Fruit fly (Drosophila melanogaster) whole organism, embryonic: ENCODE results near the gene CG9107.

Experiments
- CG11560 ChIP-seq: fragments of 200-800 bp; sonication (Bioruptor generic); IDR thresholded peaks from 3 replicates; pipeline ENCODE4 v1.3.6; 2022; ENCODE audit warnings: missing biosample characterization, missing genetic modification characterization
- CG12104 ChIP-seq: fragments of 200-800 bp; sonication (Bioruptor generic); optimal IDR thresholded peaks from 3 replicates; lab custom pipeline; 2016; ENCODE audit warnings: missing biosample characterization, missing genetic modification characterization
- CG12299 ChIP-seq: fragments of 200-800 bp; sonication (Bioruptor generic); optimal IDR thresholded peaks from 2 replicates; lab custom pipeline; 2018; ENCODE audit warnings: missing biosample characterization, mild to moderate bottlenecking, missing genetic modification characterization
- CG14667 ChIP-seq: fragments of 200-800 bp; sonication (Bioruptor generic); IDR thresholded peaks from 2 replicates; pipeline ENCODE4 v1.3.6; 2022; ENCODE audit warnings: missing biosample characterization, missing genetic modification characterization
- CG14965 ChIP-seq: fragments of 200-800 bp; sonication (Bioruptor generic); optimal IDR thresholded peaks from 2 replicates; lab custom pipeline; 2016; ENCODE audit warnings: missing biosample characterization, missing genetic modification characterization, borderline replicate concordance
- CG17361 ChIP-seq: fragments of 200-800 bp; sonication (Bioruptor generic); IDR thresholded peaks from 3 replicates; pipeline ENCODE4 v1.3.6; 2022; ENCODE audit warnings: missing biosample characterization, missing genetic modification characterization
- CG2889 ChIP-seq: fragments of 200-800 bp; sonication (Bioruptor generic); IDR thresholded peaks from 3 replicates; pipeline ENCODE4 v1.3.6; 2022; ENCODE audit warnings: missing biosample characterization, missing genetic modification characterization
- CG30020 ChIP-seq: fragments of 200-800 bp; optimal IDR thresholded peaks from 2 replicates; lab custom pipeline; 2019; ENCODE audit warnings: missing biosample characterization, mild to moderate bottlenecking, missing genetic modification characterization, moderate library complexity
- CG31441 ChIP-seq: fragments of 200-800 bp; sonication (Bioruptor generic); IDR thresholded peaks from 2 replicates; pipeline ENCODE4 v1.3.6; 2022; ENCODE audit warnings: missing biosample characterization, missing genetic modification characterization
- CG3726 ChIP-seq: fragments of 200-800 bp; sonication (Bioruptor generic); IDR thresholded peaks from 3 replicates; pipeline ENCODE4, ENCODE4 v1.3.6; 2022; ENCODE audit warnings: missing biosample characterization, missing genetic modification characterization
- CG3838 ChIP-seq: fragments of 200-800 bp; sonication (Bioruptor generic); optimal IDR thresholded peaks from 3 replicates; lab custom pipeline; 2016; ENCODE audit warnings: missing biosample characterization, missing genetic modification characterization
- CG4328 ChIP-seq: fragments of 200-800 bp; sonication (Bioruptor generic); optimal IDR thresholded peaks from 3 replicates; lab custom pipeline; 2017; ENCODE audit warnings: missing biosample characterization, missing genetic modification reagents, missing genetic modification characterization
- CG43689 ChIP-seq: fragments of 200-800 bp; sonication (Bioruptor generic); IDR thresholded peaks from 2 replicates; pipeline ENCODE4 v1.3.6; 2022; ENCODE audit warnings: missing biosample characterization, missing genetic modification characterization
- CG4820 ChIP-seq: fragments of 200-800 bp; sonication (Bioruptor generic); optimal IDR thresholded peaks from 3 replicates; lab custom pipeline; 2016; ENCODE audit warnings: missing biosample characterization, missing genetic modification characterization
- CG6175 ChIP-seq: fragments of 200-800 bp; sonication (Bioruptor generic); IDR thresholded peaks from 3 replicates; pipeline ENCODE4 v1.3.6; 2022; ENCODE audit warnings: missing biosample characterization, missing genetic modification characterization
- CG6689 ChIP-seq: fragments of 200-800 bp; sonication (Bioruptor generic); IDR thresholded peaks from 2 replicates; pipeline ENCODE4 v1.3.6; 2022; ENCODE audit warnings: missing biosample characterization, missing genetic modification characterization
- CG7839 ChIP-seq: fragments of 200-800 bp; sonication (Bioruptor generic); optimal IDR thresholded peaks from 3 replicates; lab custom pipeline; 2018; ENCODE audit warnings: missing biosample characterization, mild to moderate bottlenecking, missing genetic modification characterization, moderate library complexity
- E2f2 ChIP-seq: fragments of 200-800 bp; sonication (Bioruptor generic); IDR thresholded peaks from 2 replicates; pipeline ENCODE4 v1.3.6; 2022; ENCODE audit warnings: missing biosample characterization, missing genetic modification characterization
- Fer3 ChIP-seq: fragments of 200-800 bp; sonication (Bioruptor generic); optimal IDR thresholded peaks from 2 replicates; lab custom pipeline; 2018; ENCODE audit warnings: missing biosample characterization, mild to moderate bottlenecking, missing genetic modification characterization, moderate library complexity
- GATAe ChIP-seq: fragments of 200-800 bp; sonication (Bioruptor generic); conservative IDR thresholded peaks from 2 replicates; pipeline ENCODE4 v1.3.6; 2022; ENCODE audit warnings: missing biosample characterization, missing genetic modification characterization
- HLH54F ChIP-seq: fragments of 200-800 bp; sonication (Bioruptor generic); optimal IDR thresholded peaks from 3 replicates; lab custom pipeline; 2016; ENCODE audit warnings: missing biosample characterization, missing genetic modification characterization
- Mes4 ChIP-seq: fragments of 200-800 bp; sonication (Bioruptor generic); optimal IDR thresholded peaks from 2 replicates; lab custom pipeline; 2016; ENCODE audit warnings: missing biosample characterization, missing genetic modification characterization
- Poxn ChIP-seq: fragments of 200-800 bp; sonication (Bioruptor generic); IDR thresholded peaks from 2 replicates; pipeline ENCODE4 v1.3.6; 2022; ENCODE audit warnings: missing biosample characterization, missing genetic modification characterization
- Ravus ChIP-seq: fragments of 200-800 bp; sonication (Bioruptor generic); IDR thresholded peaks from 2 replicates; pipeline ENCODE4 v1.3.6; 2022; ENCODE audit warnings: missing biosample characterization, missing genetic modification characterization
- Sin3A ChIP-seq: fragments of >200 bp; optimal IDR thresholded peaks from 2 replicates; lab custom pipeline; 2018
- Six4 ChIP-seq: fragments of 200-800 bp; sonication (Bioruptor generic); optimal IDR thresholded peaks from 2 replicates; lab custom pipeline; 2016; ENCODE audit warnings: missing biosample characterization, missing genetic modification characterization
- Sox102F ChIP-seq: fragments of 200-800 bp; sonication (Bioruptor generic); optimal IDR thresholded peaks from 2 replicates; lab custom pipeline; 2018; ENCODE audit warnings: missing biosample characterization, mild to moderate bottlenecking, missing genetic modification characterization, moderate library complexity
- Taf1 ChIP-seq: fragments of 200-800 bp; sonication (Bioruptor generic); IDR thresholded peaks from 2 replicates; pipeline ENCODE4 v1.3.6; 2022; ENCODE audit warnings: missing biosample characterization, missing genetic modification characterization
- Vsx1 ChIP-seq: fragments of 200-800 bp; sonication (Bioruptor generic); optimal IDR thresholded peaks from 2 replicates; lab custom pipeline; 2017; ENCODE audit warnings: missing biosample characterization, mild to moderate bottlenecking, missing genetic modification characterization, missing genetic modification reagents
- bab2 ChIP-seq: fragments of 200-800 bp; sonication (Bioruptor generic); optimal IDR thresholded peaks from 2 replicates; lab custom pipeline; 2016; ENCODE audit warnings: missing biosample characterization, missing genetic modification characterization
- chif ChIP-seq, 2 experiments: fragments of 200-800 bp; sonication (Bioruptor generic); optimal IDR thresholded peaks; 3 replicates each; lab custom pipeline; 2016; ENCODE audit warnings: missing biosample characterization in 2 of 2, missing genetic modification characterization in 2 of 2
- chinmo ChIP-seq: fragments of 200-800 bp; sonication (Bioruptor generic); IDR thresholded peaks from 4 replicates; pipeline ENCODE4 v1.3.6; 2022; ENCODE audit warnings: missing biosample characterization, missing genetic modification characterization; ENCODE audit not compliant: partially characterized antibody
- ems ChIP-seq: fragments of 200-800 bp; sonication (Bioruptor generic); optimal IDR thresholded peaks from 3 replicates; lab custom pipeline; 2016; ENCODE audit warnings: missing biosample characterization, missing genetic modification characterization
- eyg ChIP-seq: fragments of 200-800 bp; sonication (Bioruptor generic); optimal IDR thresholded peaks from 3 replicates; lab custom pipeline; 2016; ENCODE audit warnings: missing biosample characterization, missing genetic modification characterization
- fu2 ChIP-seq: fragments of 200-800 bp; sonication (Bioruptor generic); optimal IDR thresholded peaks from 2 replicates; lab custom pipeline; 2016; ENCODE audit warnings: missing biosample characterization, missing genetic modification characterization
- gcm2 ChIP-seq: fragments of 200-800 bp; sonication (Bioruptor generic); optimal IDR thresholded peaks from 2 replicates; lab custom pipeline; 2016; ENCODE audit warnings: missing biosample characterization, missing genetic modification characterization
- jing ChIP-seq: fragments of 200-800 bp; sonication (Bioruptor generic); optimal IDR thresholded peaks from 2 replicates; lab custom pipeline; 2018; ENCODE audit warnings: missing biosample characterization, mild to moderate bottlenecking, missing genetic modification characterization
- ken ChIP-seq: fragments of 200-800 bp; sonication (Bioruptor generic); IDR thresholded peaks from 3 replicates; pipeline ENCODE4 v1.3.6; 2022; ENCODE audit warnings: missing biosample characterization, missing genetic modification characterization
- klu ChIP-seq: fragments of 200-800 bp; sonication (Bioruptor generic); IDR thresholded peaks from 2 replicates; pipeline ENCODE4 v1.3.6; 2022; ENCODE audit warnings: missing biosample characterization, missing genetic modification characterization
- knrl ChIP-seq: fragments of 200-800 bp; sonication (Bioruptor generic); IDR thresholded peaks from 3 replicates; pipeline ENCODE4 v1.3.6; 2022; ENCODE audit warnings: missing biosample characterization, missing genetic modification characterization; ENCODE audit not compliant: partially characterized antibody
- nau ChIP-seq: fragments of 200-800 bp; sonication (Bioruptor generic); optimal IDR thresholded peaks from 3 replicates; lab custom pipeline; 2017; ENCODE audit warnings: missing biosample characterization, mild to moderate bottlenecking, missing genetic modification characterization, missing genetic modification reagents
- odd ChIP-seq: fragments of 200-800 bp; sonication (Bioruptor generic); optimal IDR thresholded peaks from 2 replicates; lab custom pipeline; 2017; ENCODE audit warnings: missing biosample characterization, mild to moderate bottlenecking, missing genetic modification characterization
- p53 ChIP-seq: fragments of 200-800 bp; sonication (Bioruptor generic); optimal IDR thresholded peaks from 2 replicates; lab custom pipeline; 2016; ENCODE audit warnings: missing biosample characterization, missing genetic modification characterization
- pnt ChIP-seq: fragments of 200-800 bp; sonication (Bioruptor generic); optimal IDR thresholded peaks from 3 replicates; lab custom pipeline; 2016; ENCODE audit warnings: missing biosample characterization, missing genetic modification characterization
- sens-2 ChIP-seq: fragments of 200-800 bp; sonication (Bioruptor generic); IDR thresholded peaks from 2 replicates; pipeline ENCODE4 v1.3.6; 2022; ENCODE audit warnings: missing biosample characterization, missing genetic modification characterization
- slp2 ChIP-seq: fragments of 200-800 bp; sonication (Bioruptor generic); optimal IDR thresholded peaks from 2 replicates; lab custom pipeline; 2016; ENCODE audit warnings: missing biosample characterization, missing genetic modification characterization
- sug ChIP-seq: fragments of 200-800 bp; optimal IDR thresholded peaks from 2 replicates; lab custom pipeline; 2019; ENCODE audit warnings: missing biosample characterization, mild to moderate bottlenecking, missing genetic modification characterization, moderate library complexity
- tin ChIP-seq: fragments of 200-800 bp; sonication (Bioruptor generic); optimal IDR thresholded peaks from 3 replicates; lab custom pipeline; 2016; ENCODE audit warnings: missing biosample characterization, missing genetic modification characterization
- tio ChIP-seq: fragments of 200-800 bp; sonication (Bioruptor generic); optimal IDR thresholded peaks from 2 replicates; lab custom pipeline; 2017; ENCODE audit warnings: missing biosample characterization, missing genetic modification characterization, inconsistent platforms
- wor ChIP-seq: fragments of 200-800 bp; sonication (Bioruptor generic); IDR thresholded peaks from 2 replicates; pipeline ENCODE4 v1.3.6; 2022; ENCODE audit warnings: missing biosample characterization, missing genetic modification characterization
- zf30C ChIP-seq: fragments of 200-800 bp; sonication (Bioruptor generic); optimal IDR thresholded peaks from 3 replicates; lab custom pipeline; 2018; ENCODE audit warnings: missing biosample characterization, mild to moderate bottlenecking, missing genetic modification characterization

CG9107 gene

dm6 chr2L:5979957-5980861 is 44.1 kb downstream of the CG9107 start (continued):
- peak; percentile 0 for TF ChIP-seq CG4328
- peak; percentile 64 for TF ChIP-seq CG12299 (tag; lab: Kevin White, UChicago)
- no peak for TF ChIP-seq HLH54F (GFP tag; lab: Kevin White, UChicago)
- TF ChIP-seq CG12104 (GFP tag; lab: Kevin White, UChicago) = no peak
- no peak for TF ChIP-seq p53 (GFP tag; lab: Kevin White, UChicago)
- TF ChIP-seq Sox102F (GFP tag; lab: Kevin White, UChicago) = no peak
- no peak for TF ChIP-seq fu2 (GFP tag; lab: Kevin White, UChicago)
- no peak for TF ChIP-seq knrl (GFP tag; lab: Robert Waterston, UW)
- no peak for TF ChIP-seq chinmo (GFP tag; lab: Robert Waterston, UW)
- TF ChIP-seq CG14965 (GFP tag; lab: Kevin White, UChicago) = no peak
- TF ChIP-seq Poxn = no peak
- TF ChIP-seq Six4 (GFP tag; lab: Kevin White, UChicago) = no peak
- TF ChIP-seq eyg = no peak
- no peak for TF ChIP-seq Fer3 (tag; lab: Kevin White, UChicago)
- peak; percentile 27 for TF ChIP-seq CG7839
- TF ChIP-seq sug (tag; lab: Kevin White, UChicago) = peak; percentile 99
- no peak for TF ChIP-seq wor (GFP tag; lab: Robert Waterston, UW)
- TF ChIP-seq gcm2 (GFP tag; lab: Kevin White, UChicago) = no peak
- TF ChIP-seq CG31441 (GFP tag; lab: Robert Waterston, UW) = no peak
- no peak for TF ChIP-seq CG6175
- no peak for TF ChIP-seq CG43689 (GFP tag; lab: Robert Waterston, UW)
- no peak for TF ChIP-seq E2f2 (GFP tag; lab: Robert Waterston, UW)
- peak; percentile 3 for TF ChIP-seq Sin3A
- TF ChIP-seq tio (GFP tag; lab: Kevin White, UChicago) = no peak
- no peak for TF ChIP-seq klu (GFP tag; lab: Robert Waterston, UW)
- TF ChIP-seq GATAe (GFP tag; lab: Robert Waterston, UW) = no peak
- no peak for TF ChIP-seq pnt (GFP tag; lab: Kevin White, UChicago)
- TF ChIP-seq Taf1 (GFP tag; lab: Robert Waterston, UW) = no peak
- no peak for TF ChIP-seq jing
- no peak for TF ChIP-seq nau (GFP tag; lab: Kevin White, UChicago)
- TF ChIP-seq ken (GFP tag; lab: Robert Waterston, UW) = no peak
- no peak for TF ChIP-seq CG4820 (GFP tag; lab: Kevin White, UChicago)
- peak; percentile 26 for TF ChIP-seq zf30C (GFP tag; lab: Kevin White, UChicago)
- TF ChIP-seq CG14667 (GFP tag; lab: Robert Waterston, UW) = no peak
- no peak for TF ChIP-seq CG11560 (tag; lab: Robert Waterston, UW)
- peak; percentile 57 for TF ChIP-seq odd (GFP tag; lab: Kevin White, UChicago)
- TF ChIP-seq bab2 (GFP tag; lab: Kevin White, UChicago) = no peak
- TF ChIP-seq tin = peak; percentile 1
- no peak for TF ChIP-seq CG30020
- no peak for TF ChIP-seq CG6689 (GFP tag; lab: Robert Waterston, UW)
- no peak for TF ChIP-seq CG2889 (GFP tag; lab: Robert Waterston, UW)
- no peak for TF ChIP-seq Ravus
- TF ChIP-seq CG3726 (GFP tag; lab: Robert Waterston, UW) = no peak
- peak; percentile 10 for TF ChIP-seq Mes4 (GFP tag; lab: Kevin White, UChicago)
- TF ChIP-seq CG17361 (GFP tag; lab: Robert Waterston, UW) = no peak
- no peak for TF ChIP-seq CG3838 (GFP tag; lab: Kevin White, UChicago)
- TF ChIP-seq sens-2 (GFP tag; lab: Robert Waterston, UW) = no peak
- TF ChIP-seq Vsx1 (GFP tag; lab: Kevin White, UChicago) = no peak
- no peak for TF ChIP-seq chif (GFP tag; optimal IDR thresholded peaks at IDR 0.05; lab: Kevin White, UChicago)
- no peak for TF ChIP-seq ems (GFP tag; lab: Kevin White, UChicago)
- TF ChIP-seq slp2 (GFP tag; lab: Kevin White, UChicago) = no peak
